Worm (Caenorhabditis elegans) whole organism, L4/young adult: ENCODE data around the gene nhr-52.

Experiments used
- W03F9.2 ChIP-seq: fragments of 150-350 bp; optimal IDR thresholded peaks from 2 replicates; lab custom pipeline; 2014; ENCODE audit warnings: missing biosample characterization, missing genetic modification characterization
- him-1 ChIP-seq: sonication (generic microtip); optimal IDR thresholded peaks from 2 replicates; lab custom pipeline; 2016; ENCODE audit warnings: missing genotype, missing genetic modification reagents, missing genetic modification characterization, missing compliant biosample characterization

- TF ChIP-seq W03F9.2 (tag; lab: Kevin White, UChicago) (no peak), him-1 (tag; lab: Kevin White, UChicago) (no peak)
Observed at ce11 chrV:15668870-15669269, 8.5 kb upstream of the nhr-52 start, which contains the start of gene K06B4.4.
